Worm (Caenorhabditis elegans) whole organism, young adult: ENCODE measurements around the gene R07E4.3.
A peak's percentile ranks its signal among the peaks of the same experiment; 100 is the strongest.

Source experiments
- B0019.2 ChIP-seq: fragments of 200-800 bp; sonication (Bioruptor generic); conservative IDR thresholded peaks from 2 replicates; pipeline ENCODE4 v1.3.6; 2022; ENCODE audit warnings: missing genetic modification reagents, missing genetic modification characterization, missing compliant biosample characterization
- B0336.3 ChIP-seq: fragments of 200-800 bp; sonication (Bioruptor generic); IDR thresholded peaks from 2 replicates; pipeline ENCODE4 v1.3.6; 2022; ENCODE audit warnings: missing genetic modification characterization, missing compliant biosample characterization
- D2030.7 ChIP-seq: fragments of 200-800 bp; sonication (Bioruptor generic); IDR thresholded peaks from 2 replicates; pipeline ENCODE4 v1.3.6; 2022; ENCODE audit warnings: missing genetic modification reagents, missing genetic modification characterization, missing compliant biosample characterization
- F23B12.7 ChIP-seq: sonication (generic microtip); optimal IDR thresholded peaks from 2 replicates; lab custom pipeline; 2017; ENCODE audit warnings: missing genetic modification characterization, mild to moderate bottlenecking, missing compliant biosample characterization, antibody characterized with exemption, moderate library complexity; ENCODE audit not compliant: insufficient read depth
- F33H1.4 ChIP-seq: fragments of 200-800 bp; sonication (Bioruptor generic); IDR thresholded peaks from 2 replicates; pipeline ENCODE4 v1.3.6; 2022; ENCODE audit warnings: missing genetic modification reagents, missing genetic modification characterization, missing compliant biosample characterization
- F49E8.2 ChIP-seq: sonication (generic microtip); optimal IDR thresholded peaks from 3 replicates; lab custom pipeline; 2017; ENCODE audit warnings: missing genetic modification characterization, mild to moderate bottlenecking, missing compliant biosample characterization, antibody characterized with exemption, moderate library complexity; ENCODE audit not compliant: insufficient read depth
- F55B11.4 ChIP-seq: sonication (generic microtip); optimal IDR thresholded peaks from 2 replicates; lab custom pipeline; 2016; ENCODE audit warnings: missing compliant biosample characterization, missing genetic modification characterization, borderline replicate concordance; ENCODE audit not compliant: insufficient read depth
- T07F8.4 ChIP-seq: sonication (generic microtip); optimal IDR thresholded peaks from 2 replicates; lab custom pipeline; 2016; ENCODE audit warnings: mild to moderate bottlenecking, missing genetic modification characterization, moderate library complexity, missing compliant biosample characterization
- Y53G8AR.9 ChIP-seq: fragments of 200-800 bp; sonication (Bioruptor generic); conservative IDR thresholded peaks from 2 replicates; pipeline ENCODE4 v1.3.6; 2022; ENCODE audit warnings: missing genetic modification reagents, missing genetic modification characterization, missing compliant biosample characterization
- Y67H2A.10 ChIP-seq: fragments of 200-800 bp; sonication (Bioruptor generic); conservative IDR thresholded peaks from 2 replicates; pipeline ENCODE4 v1.3.6; 2022; ENCODE audit warnings: missing genetic modification reagents, missing genetic modification characterization, missing compliant biosample characterization
- Y79H2A.3 ChIP-seq: fragments of 200-800 bp; sonication (Bioruptor generic); conservative IDR thresholded peaks from 2 replicates; pipeline ENCODE4 v1.3.6; 2022; ENCODE audit warnings: missing genetic modification reagents, missing genetic modification characterization, missing compliant biosample characterization
- ama-1 ChIP-seq, 3 experiments: fragments of 150-350 bp in 1 of 3; sonication (generic microtip) in 2 of 3; optimal IDR thresholded peaks; 2 replicates each; lab custom pipeline; 2014 to 2018; ENCODE audit warnings: missing biosample characterization in 2 of 3, missing genetic modification characterization in 2 of 3, missing genetic modification reagents in 2 of 3
- atf-7 ChIP-seq: sonication (generic microtip); optimal IDR thresholded peaks from 2 replicates; lab custom pipeline; 2017; ENCODE audit warnings: mild to moderate bottlenecking, missing genetic modification characterization, missing compliant biosample characterization
- attf-3 ChIP-seq: fragments of 200-800 bp; sonication (Bioruptor generic); conservative IDR thresholded peaks from 2 replicates; pipeline ENCODE4 v1.3.6; 2022; ENCODE audit warnings: missing genetic modification reagents, missing genetic modification characterization, missing compliant biosample characterization
- bed-1 ChIP-seq: fragments of 200-800 bp; sonication (Bioruptor generic); IDR thresholded peaks from 2 replicates; pipeline ENCODE4 v1.3.6; 2022; ENCODE audit warnings: missing genetic modification reagents, missing genetic modification characterization, missing compliant biosample characterization
- ccch-3 ChIP-seq: fragments of 200-800 bp; sonication (Bioruptor generic); optimal IDR thresholded peaks from 2 replicates; lab custom pipeline; 2018; ENCODE audit warnings: mild to moderate bottlenecking, missing genetic modification characterization, missing compliant biosample characterization
- cebp-1 ChIP-seq, 2 experiments: fragments of 200-800 bp in 1 of 2; sonication (Bioruptor generic) in 1 of 2; sonication (generic microtip) in 1 of 2; IDR thresholded peaks in 1 of 2; optimal IDR thresholded peaks in 1 of 2; 2 replicates each; pipeline versions ENCODE4 v1.3.6 to Lab custom; 2017 to 2022; ENCODE audit warnings: missing compliant biosample characterization in 2 of 2, missing genetic modification characterization in 2 of 2, mild to moderate bottlenecking in 1 of 2, missing genetic modification reagents in 1 of 2, moderate library complexity in 1 of 2
- die-1 ChIP-seq: sonication (generic microtip); optimal IDR thresholded peaks from 2 replicates; lab custom pipeline; 2016; ENCODE audit warnings: missing genotype, mild to moderate bottlenecking, missing genetic modification characterization, missing compliant biosample characterization
- dpl-1 ChIP-seq: fragments of 150-350 bp; optimal IDR thresholded peaks from 2 replicates; lab custom pipeline; 2014; ENCODE audit warnings: missing biosample characterization, missing genetic modification reagents, missing genetic modification characterization
- egl-44 ChIP-seq: fragments of 200-800 bp; sonication (Bioruptor generic); IDR thresholded peaks from 2 replicates; pipeline ENCODE4 v1.3.6; 2022; ENCODE audit warnings: missing genetic modification reagents, missing genetic modification characterization, missing compliant biosample characterization
- ekl-4 ChIP-seq: fragments of 200-800 bp; sonication (Bioruptor generic); IDR thresholded peaks from 2 replicates; pipeline ENCODE4 v1.3.6; 2022; ENCODE audit warnings: missing genetic modification reagents, missing genetic modification characterization, missing compliant biosample characterization
- ets-4 ChIP-seq: fragments of 200-800 bp; sonication (Bioruptor generic); optimal IDR thresholded peaks from 2 replicates; lab custom pipeline; 2018; ENCODE audit warnings: mild to moderate bottlenecking, missing genetic modification characterization, missing compliant biosample characterization
- hsf-1 ChIP-seq: fragments of 200-800 bp; sonication (Bioruptor generic); IDR thresholded peaks from 2 replicates; pipeline ENCODE4 v1.3.6; 2022; ENCODE audit warnings: missing genetic modification reagents, missing genetic modification characterization, missing compliant biosample characterization
- let-526 ChIP-seq: fragments of 200-800 bp; sonication (Bioruptor generic); IDR thresholded peaks from 2 replicates; pipeline ENCODE4 v1.3.6; 2022; ENCODE audit warnings: missing genetic modification reagents, missing genetic modification characterization, missing compliant biosample characterization
- lin-26 ChIP-seq: fragments of 200-800 bp; sonication (Bioruptor generic); IDR thresholded peaks from 2 replicates; pipeline ENCODE4 v1.3.6; 2022; ENCODE audit warnings: missing genetic modification reagents, missing genetic modification characterization, missing compliant biosample characterization
- lin-35 ChIP-seq, 3 experiments: fragments of 150-350 bp in 2 of 3; sonication (generic microtip) in 1 of 3; optimal IDR thresholded peaks; 2 replicates each; lab custom pipeline; 2014 to 2018; ENCODE audit warnings: missing biosample characterization in 3 of 3, missing genetic modification characterization in 3 of 3, missing genetic modification reagents in 3 of 3
- lsy-27 ChIP-seq: sonication (generic microtip); optimal IDR thresholded peaks from 2 replicates; lab custom pipeline; 2017; ENCODE audit warnings: missing genetic modification characterization, mild to moderate bottlenecking, missing compliant biosample characterization, antibody characterized with exemption, missing genotype, borderline replicate concordance; ENCODE audit not compliant: insufficient read depth
- mcd-1 ChIP-seq: fragments of 200-800 bp; sonication (Bioruptor generic); IDR thresholded peaks from 2 replicates; pipeline ENCODE4 v1.3.6; 2022; ENCODE audit warnings: missing genetic modification reagents, missing genetic modification characterization, missing compliant biosample characterization
- mel-28 ChIP-seq: sonication (generic microtip); optimal IDR thresholded peaks from 2 replicates; lab custom pipeline; 2016; ENCODE audit warnings: borderline replicate concordance, mild to moderate bottlenecking, missing genetic modification characterization, missing compliant biosample characterization
- mxl-1 ChIP-seq: sonication (generic microtip); optimal IDR thresholded peaks from 2 replicates; lab custom pipeline; 2016; ENCODE audit warnings: missing genetic modification characterization, missing compliant biosample characterization
- nfyb-1 ChIP-seq: fragments of 200-800 bp; sonication (Bioruptor generic); IDR thresholded peaks from 2 replicates; pipeline ENCODE4 v1.3.6; 2022; ENCODE audit warnings: missing genetic modification reagents, missing genetic modification characterization, missing compliant biosample characterization
- nhr-179 ChIP-seq: sonication (generic microtip); optimal IDR thresholded peaks from 2 replicates; lab custom pipeline; 2016; ENCODE audit warnings: mild to moderate bottlenecking, missing genetic modification characterization, missing compliant biosample characterization
- pbrm-1 ChIP-seq: fragments of 200-800 bp; sonication (Bioruptor generic); IDR thresholded peaks from 2 replicates; pipeline ENCODE4 v1.3.6; 2022; ENCODE audit warnings: missing genetic modification reagents, missing genetic modification characterization, missing compliant biosample characterization
- pha-4 ChIP-seq: fragments of 150-350 bp; sonication (generic microtip); optimal IDR thresholded peaks from 2 replicates; lab custom pipeline; 2014; ENCODE audit warnings: missing biosample characterization, missing genetic modification reagents, missing genetic modification characterization
- rcor-1 ChIP-seq: fragments of 200-800 bp; sonication (Bioruptor generic); IDR thresholded peaks from 2 replicates; pipeline ENCODE4 v1.3.6; 2022; ENCODE audit warnings: missing genetic modification reagents, missing genetic modification characterization, missing compliant biosample characterization
- rec-8 ChIP-seq, 2 experiments: sonication (generic microtip); optimal IDR thresholded peaks; 2 replicates each; lab custom pipeline; 2016; ENCODE audit warnings: mild to moderate bottlenecking in 2 of 2, missing genetic modification characterization in 2 of 2, missing genetic modification reagents in 2 of 2, missing genotype in 2 of 2, missing biosample characterization in 1 of 2, missing compliant biosample characterization in 1 of 2, moderate library complexity in 1 of 2
- rpc-1 ChIP-seq, 2 experiments: fragments of 150-350 bp in 1 of 2; sonication (generic microtip) in 1 of 2; optimal IDR thresholded peaks; 2 replicates each; lab custom pipeline; 2014 to 2018; ENCODE audit warnings: missing biosample characterization in 1 of 2, missing genetic modification characterization in 1 of 2, missing genetic modification reagents in 1 of 2, missing genotype in 1 of 2
- snpc-4 ChIP-seq, 5 experiments: fragments of 150-350 bp in 1 of 5; sonication (generic microtip) in 4 of 5; optimal IDR thresholded peaks; 2 replicates each; lab custom pipeline; 2014 to 2018; ENCODE audit warnings: missing genetic modification characterization in 5 of 5, missing biosample characterization in 3 of 5, antibody characterized with exemption in 2 of 5, mild to moderate bottlenecking in 2 of 5, missing compliant biosample characterization in 2 of 5, missing genotype in 2 of 5, moderate library complexity in 2 of 5, missing genetic modification reagents in 1 of 5
- somi-1 ChIP-seq: fragments of 200-800 bp; sonication (Bioruptor generic); optimal IDR thresholded peaks from 2 replicates; lab custom pipeline; 2018; ENCODE audit warnings: mild to moderate bottlenecking, missing genetic modification characterization, missing compliant biosample characterization
- unc-130 ChIP-seq: sonication (generic microtip); optimal IDR thresholded peaks from 2 replicates; lab custom pipeline; 2016; ENCODE audit warnings: missing genetic modification reagents, missing genetic modification characterization, missing compliant biosample characterization
- ztf-3 ChIP-seq: fragments of 200-800 bp; sonication (Bioruptor generic); optimal IDR thresholded peaks from 2 replicates; lab custom pipeline; 2018; ENCODE audit warnings: mild to moderate bottlenecking, missing genetic modification characterization, missing compliant biosample characterization
- ztf-6 ChIP-seq: fragments of 200-800 bp; sonication (Bioruptor generic); IDR thresholded peaks from 2 replicates; pipeline ENCODE4 v1.3.6; 2022; ENCODE audit warnings: missing genetic modification reagents, missing genetic modification characterization, missing compliant biosample characterization

R07E4.3 gene

DNA sequence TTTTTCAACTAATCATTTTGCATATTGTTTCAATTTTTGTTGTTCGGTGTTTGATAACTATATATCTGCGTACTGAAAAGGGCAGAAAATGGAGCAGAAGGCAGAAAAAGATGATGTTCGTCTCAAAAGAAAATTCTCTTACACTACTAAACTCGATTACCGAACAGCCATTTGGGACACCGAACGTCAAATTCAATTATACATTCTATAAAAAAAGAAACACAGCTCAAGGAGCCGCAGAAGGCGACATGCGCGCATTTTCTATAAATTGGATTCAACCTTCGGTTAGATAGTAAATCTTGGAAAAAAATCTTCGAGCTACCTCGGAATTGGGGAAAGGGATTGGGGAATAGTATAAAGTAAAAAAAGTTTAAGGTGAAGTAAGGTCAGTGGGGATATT lies 30.0 kb downstream of the R07E4.3 start:
- TF ChIP-seq lsy-27 (tag; lab: Kevin White, UChicago) (no peak), bed-1 (GFP tag; lab: Robert Waterston, UW) (no peak), lin-26 (GFP tag; lab: Robert Waterston, UW) (no peak), hsf-1 (GFP tag; lab: Robert Waterston, UW) (no peak), pbrm-1 (GFP tag; lab: Robert Waterston, UW) (no peak)
- TF ChIP-seq, all 124 proteins: peak for 0

DNA sequence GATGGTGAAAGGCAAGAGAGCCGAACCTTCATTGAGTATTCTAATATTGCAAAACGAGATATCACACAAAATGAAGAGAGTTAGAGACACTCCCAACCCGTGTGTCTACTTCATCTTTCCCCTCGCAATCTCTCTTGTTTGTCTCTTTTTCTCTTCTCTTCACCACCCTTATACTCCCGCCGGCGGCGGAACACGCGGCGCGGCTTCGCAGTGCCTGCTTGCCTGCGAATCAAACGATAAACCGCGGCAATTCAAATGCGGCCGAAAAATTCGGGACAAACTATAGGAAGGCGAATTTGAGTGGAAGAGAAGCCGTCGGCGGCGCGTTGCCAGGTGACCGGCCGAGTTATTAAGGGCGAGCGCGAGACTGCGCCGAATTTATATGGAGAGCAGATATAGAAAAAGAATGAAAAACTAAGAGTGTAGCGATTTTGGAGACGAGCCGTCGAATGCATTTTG lies 31.4 kb downstream of the R07E4.3 start, which contains the start of gene klp-13:
Gene klp-13, plus strand, starts transcription at position 409 of the 459 bp plus-strand sequence.
- TF ChIP-seq rcor-1 (GFP tag; lab: Robert Waterston, UW), result no peak
- TF ChIP-seq nfyb-1 (GFP tag; lab: Robert Waterston, UW), result peak; percentile 77
- no peak for TF ChIP-seq ztf-3 (GFP tag; lab: Kevin White, UChicago)
- TF ChIP-seq lin-35 (GFP tag; optimal IDR thresholded peaks at IDR 0.05; lab: Kevin White, UChicago), result peak in 1 of 3 experiments; percentile 83
- no peak for TF ChIP-seq let-526 (GFP tag; lab: Robert Waterston, UW)
- TF ChIP-seq T07F8.4, result no peak
- TF ChIP-seq Y79H2A.3 (GFP tag; lab: Robert Waterston, UW), result no peak
- TF ChIP-seq F23B12.7 (tag; lab: Kevin White, UChicago), result peak; percentile 50
- TF ChIP-seq F49E8.2, result no peak
- TF ChIP-seq dpl-1 (GFP tag; lab: Kevin White, UChicago), result peak; percentile 51
- TF ChIP-seq mcd-1 (GFP tag; lab: Robert Waterston, UW), result peak; percentile 60
- TF ChIP-seq pbrm-1 (GFP tag; lab: Robert Waterston, UW), result peak; percentile 48; the same call in 1 of the 2 replicates
- TF ChIP-seq somi-1 (GFP tag; lab: Kevin White, UChicago), result peak; percentile 16
- no peak for TF ChIP-seq unc-130 (GFP tag; lab: Kevin White, UChicago)
- no peak for TF ChIP-seq ama-1 (optimal IDR thresholded peaks at IDR 0.05; lab: Kevin White, UChicago)
- no peak for TF ChIP-seq ama-1 (GFP tag; optimal IDR thresholded peaks at IDR 0.05; lab: Kevin White, UChicago)
- no peak for TF ChIP-seq rpc-1 (optimal IDR thresholded peaks at IDR 0.05; lab: Kevin White, UChicago)
- TF ChIP-seq rpc-1 (tag; optimal IDR thresholded peaks at IDR 0.05; lab: Kevin White, UChicago), result no peak
- TF ChIP-seq die-1 (tag; lab: Kevin White, UChicago), result peak; percentile 11
- no peak for TF ChIP-seq atf-7 (tag; lab: Kevin White, UChicago)
- TF ChIP-seq D2030.7 (GFP tag; lab: Robert Waterston, UW), result no peak
- 0 out of 2 replicates have a peak, but pooled peaks have one; percentile 49 for TF ChIP-seq Y67H2A.10 (GFP tag; lab: Robert Waterston, UW)
- TF ChIP-seq ccch-3, result no peak
- TF ChIP-seq ztf-6 (GFP tag; lab: Robert Waterston, UW), result no peak
- TF ChIP-seq Y53G8AR.9 (GFP tag; lab: Robert Waterston, UW), result peak; percentile 33; the same call in 1 of the 2 replicates
- peak; percentile 81 for TF ChIP-seq ekl-4 (GFP tag; lab: Robert Waterston, UW)
- no peak for TF ChIP-seq B0019.2 (GFP tag; lab: Robert Waterston, UW)
- TF ChIP-seq attf-3 (GFP tag; lab: Robert Waterston, UW), result no peak
- no peak; the same call in 1 of the 2 replicates for TF ChIP-seq B0336.3
- peak; percentile 41; the same call in 1 of the 2 replicates for TF ChIP-seq egl-44 (GFP tag; lab: Robert Waterston, UW)
- TF ChIP-seq mel-28, result no peak
- no peak for TF ChIP-seq snpc-4 (GFP tag; optimal IDR thresholded peaks at IDR 0.05; lab: Kevin White, UChicago)
- peak in 1 of 4 experiments; percentile 57 for TF ChIP-seq snpc-4 (tag; optimal IDR thresholded peaks at IDR 0.05; lab: Kevin White, UChicago)
- TF ChIP-seq cebp-1 (GFP tag; IDR thresholded peaks at IDR 0.05; lab: Robert Waterston, UW), result no peak
- TF ChIP-seq cebp-1 (tag; optimal IDR thresholded peaks at IDR 0.05; lab: Kevin White, UChicago), result no peak
- no peak for TF ChIP-seq bed-1 (GFP tag; lab: Robert Waterston, UW)
- TF ChIP-seq F55B11.4 (tag; lab: Kevin White, UChicago), result no peak
- TF ChIP-seq pha-4 (tag; lab: Kevin White, UChicago), result no peak
- TF ChIP-seq nhr-179 (tag; lab: Kevin White, UChicago), result no peak
- no peak for TF ChIP-seq mxl-1 (tag; lab: Kevin White, UChicago)
- TF ChIP-seq ets-4 (GFP tag; lab: Kevin White, UChicago), result peak; percentile 38
- TF ChIP-seq F33H1.4, result no peak
- TF ChIP-seq rec-8 (tag; optimal IDR thresholded peaks at IDR 0.05; lab: Kevin White, UChicago), result no peak
